Worm (Caenorhabditis elegans) whole organism, L4/young adult: ENCODE data around the gene pitp-1.

ENCODE experiments used
- W03F9.2 ChIP-seq: fragments of 150-350 bp; optimal IDR thresholded peaks from 2 replicates; lab custom pipeline; 2014; ENCODE audit warnings: missing biosample characterization, missing genetic modification characterization
- dao-5 ChIP-seq: sonication (generic microtip); optimal IDR thresholded peaks from 2 replicates; lab custom pipeline; 2016; ENCODE audit warnings: missing genotype, missing genetic modification characterization, moderate library complexity, missing compliant biosample characterization
- him-1 ChIP-seq: sonication (generic microtip); optimal IDR thresholded peaks from 2 replicates; lab custom pipeline; 2016; ENCODE audit warnings: missing genotype, missing genetic modification reagents, missing genetic modification characterization, missing compliant biosample characterization

pitp-1 gene

ce11 chrIII:3542105-3542504 lies 12.5 kb upstream of the pitp-1 start:
- no peak for TF ChIP-seq W03F9.2
- peak; percentile 9 for TF ChIP-seq him-1 (tag; lab: Kevin White, UChicago)

- TF ChIP-seq him-1 (tag; lab: Kevin White, UChicago) = no peak
- TF ChIP-seq dao-5 = no peak
- TF ChIP-seq W03F9.2 = no peak
Observed at ce11 chrIII:3541539-3541938, 11.9 kb upstream of the pitp-1 start, which contains the start of gene ben-1. TSS of gene ben-1 (minus strand) at chrIII:3541639.

ce11 chrIII:3541093-3541492 lies 11.5 kb upstream of the pitp-1 start:
- TF ChIP-seq W03F9.2 = no peak
- no peak for TF ChIP-seq dao-5

ce11 chrIII:3540424-3540823 lies 10.8 kb upstream of the pitp-1 start:
- peak; percentile 76 for TF ChIP-seq W03F9.2
- no peak for TF ChIP-seq him-1 (tag; lab: Kevin White, UChicago)
- no peak for TF ChIP-seq dao-5

ce11 chrIII:3539499-3539898 lies 9.9 kb upstream of the pitp-1 start:
- TF ChIP-seq dao-5 (no peak), W03F9.2 (no peak), him-1 (tag; lab: Kevin White, UChicago) (no peak)

ce11 chrIII:3537401-3537800 lies 7.8 kb upstream of the pitp-1 start, which contains the start of gene cfap-20:
TSS of gene cfap-20 (minus strand) at chrIII:3537501.
- TF ChIP-seq W03F9.2 (no peak), him-1 (tag; lab: Kevin White, UChicago) (no peak), dao-5 (no peak)

- TF ChIP-seq W03F9.2 (no peak), dao-5 (no peak), him-1 (tag; lab: Kevin White, UChicago) (no peak)
Observed at ce11 chrIII:3534185-3534584, 4.6 kb upstream of the pitp-1 start.

ce11 chrIII:3532035-3532434 lies 2.4 kb upstream of the pitp-1 start:
- TF ChIP-seq him-1 (tag; lab: Kevin White, UChicago) = peak; percentile 35
- TF ChIP-seq dao-5 = no peak

ce11 chrIII:3528342-3528741 lies 1.3 kb downstream of the pitp-1 start, which contains the start of gene rpl-37:
TSS of gene rpl-37 (plus strand) at chrIII:3528642.
- no peak for TF ChIP-seq dao-5
- TF ChIP-seq him-1 (tag; lab: Kevin White, UChicago) = no peak
- TF ChIP-seq W03F9.2 = no peak

ce11 chrIII:3523363-3523762 lies 6.2 kb downstream of the pitp-1 start:
- TF ChIP-seq dao-5 = no peak
- no peak for TF ChIP-seq W03F9.2
- no peak for TF ChIP-seq him-1 (tag; lab: Kevin White, UChicago)

- TF ChIP-seq dao-5 (no peak), W03F9.2 (peak; percentile 11), him-1 (tag; lab: Kevin White, UChicago) (no peak)
Observed at ce11 chrIII:3520417-3520816, 9.2 kb downstream of the pitp-1 start.

ce11 chrIII:3519505-3519904 lies 10.1 kb downstream of the pitp-1 start, which contains the start of gene hmit-1.3:
TSS of gene hmit-1.3 (minus strand) at chrIII:3519607.
- TF ChIP-seq dao-5 (no peak), W03F9.2 (no peak), him-1 (tag; lab: Kevin White, UChicago) (no peak)

ce11 chrIII:3511808-3512207 lies 17.8 kb downstream of the pitp-1 start:
- TF ChIP-seq dao-5 = no peak
- TF ChIP-seq W03F9.2 = no peak
- TF ChIP-seq him-1 (tag; lab: Kevin White, UChicago) = no peak

- TF ChIP-seq him-1 (tag; lab: Kevin White, UChicago) = no peak
- peak; percentile 82 for TF ChIP-seq W03F9.2
- TF ChIP-seq dao-5 = no peak
Observed at ce11 chrIII:3509908-3510307, 19.7 kb downstream of the pitp-1 start, which contains the start of the genes M01F1.4 and mrpl-35. TSS of gene M01F1.4 (minus strand) at chrIII:3510033. TSS of gene mrpl-35 (plus strand) at chrIII:3510237.

- TF ChIP-seq dao-5 (no peak), W03F9.2 (peak; percentile 94), him-1 (tag; lab: Kevin White, UChicago) (peak; percentile 19)
Observed at ce11 chrIII:3505051-3505548, 24.5 kb downstream of the pitp-1 start, which contains the start of gene lias-1. TSS of gene lias-1 (minus strand) at chrIII:3505101.

- no peak for TF ChIP-seq dao-5
- no peak for TF ChIP-seq W03F9.2
- no peak for TF ChIP-seq him-1 (tag; lab: Kevin White, UChicago)
Observed at ce11 chrIII:3504239-3504638, 25.4 kb downstream of the pitp-1 start.
